Fruit fly (Drosophila melanogaster): ENCODE data around the gene bchs.

DNA sequence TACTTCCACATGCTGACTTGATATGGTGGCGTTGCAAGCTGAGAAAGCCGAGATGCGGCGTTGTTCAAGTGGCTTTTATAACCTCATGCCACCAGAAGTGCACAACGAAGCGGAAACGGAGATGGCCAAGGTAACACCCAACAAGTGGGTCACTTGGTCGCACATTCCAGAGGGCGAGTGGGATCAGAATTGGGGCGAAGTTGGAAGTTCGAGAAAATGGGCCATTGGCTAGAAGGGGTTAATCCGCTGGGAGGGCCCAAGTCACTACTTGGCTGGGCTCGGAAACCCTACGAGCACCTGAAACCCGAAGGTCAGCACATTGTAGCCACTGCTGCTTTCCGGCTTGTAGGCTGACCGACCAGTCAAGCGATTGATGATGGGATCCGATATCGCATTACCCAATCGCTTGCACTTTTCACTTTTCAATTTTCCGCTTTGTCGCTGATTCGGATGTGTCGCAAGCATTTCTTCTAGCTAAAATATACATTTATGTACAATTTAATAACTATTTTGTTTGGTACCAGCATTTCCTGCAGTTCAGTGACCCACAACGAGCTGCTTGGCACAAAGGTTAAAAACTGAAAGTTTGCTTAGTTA, 51.7 kb downstream of the bchs start, which contains the start of gene Vm26Ac:
- no peak for TF ChIP-seq usp (GFP tag; optimal IDR thresholded peaks at IDR 0.05)
- TF ChIP-seq psq (optimal IDR thresholded peaks at IDR 0.05), result no peak
- no peak for TF ChIP-seq pan (optimal IDR thresholded peaks at IDR 0.05)
- no peak for TF ChIP-seq EcR (GFP tag; optimal IDR thresholded peaks at IDR 0.05)

Data from whole organism.